Fruit fly (Drosophila melanogaster): ENCODE results near the gene BicD.

- TF ChIP-seq ovo (GFP tag; optimal IDR thresholded peaks at IDR 0.05) (no peak), bab1 (GFP tag; optimal IDR thresholded peaks at IDR 0.05) (no peak), cnc (optimal IDR thresholded peaks at IDR 0.05) (no peak), Clk (GFP tag; optimal IDR thresholded peaks at IDR 0.05) (no peak), Mnt (GFP tag; optimal IDR thresholded peaks at IDR 0.05) (no peak), CG11617 (GFP tag; optimal IDR thresholded peaks at IDR 0.05) (no peak), tj (GFP tag; optimal IDR thresholded peaks at IDR 0.05) (no peak), CG1620 (GFP tag; optimal IDR thresholded peaks at IDR 0.05) (no peak), toe (GFP tag; optimal IDR thresholded peaks at IDR 0.05) (no peak), Crg-1 (GFP tag; optimal IDR thresholded peaks at IDR 0.05) (no peak), pad (GFP tag; optimal IDR thresholded peaks at IDR 0.05) (no peak), CG5204 (GFP tag; optimal IDR thresholded peaks at IDR 0.05) (no peak), kay (GFP tag; ENCODE audit: borderline replicate concordance) (no peak), CG12768 (GFP tag; optimal IDR thresholded peaks at IDR 0.05) (no peak)
Measured at dm6 chr2L:17514090-17514715, 41.2 kb upstream of the BicD start.
